Worm (Caenorhabditis elegans): ENCODE results near the gene gly-10.

gly-10 gene

ce11 chrIV:13807724-13808123 lies 28.8 kb downstream of the gly-10 start, which contains the start of gene Y45F10D.14:
Gene Y45F10D.14 (minus strand): TSS chrIV:13807824.
- TF ChIP-seq ceh-45 (GFP tag; IDR thresholded peaks at IDR 0.05): no peak
- no peak for TF ChIP-seq pha-4 (tag; optimal IDR thresholded peaks at IDR 0.05)
- no peak for TF ChIP-seq ceh-22 (tag; optimal IDR thresholded peaks at IDR 0.05)
- TF ChIP-seq che-1 (tag; optimal IDR thresholded peaks at IDR 0.05): no peak
- no peak for TF ChIP-seq lin-11 (tag; optimal IDR thresholded peaks at IDR 0.05)
- TF ChIP-seq nhr-11 (tag; optimal IDR thresholded peaks at IDR 0.05): no peak
- no peak for TF ChIP-seq rnt-1 (tag; optimal IDR thresholded peaks at IDR 0.05)
- TF ChIP-seq gmeb-2 (tag; optimal IDR thresholded peaks at IDR 0.05): no peak
- no peak for TF ChIP-seq nfya-1 (tag; optimal IDR thresholded peaks at IDR 0.05)
- TF ChIP-seq ceh-6 (GFP tag; optimal IDR thresholded peaks at IDR 0.05): no peak
- TF ChIP-seq K09A11.1 (tag; optimal IDR thresholded peaks at IDR 0.05; ENCODE audit: insufficient read depth): no peak
- no peak for TF ChIP-seq fkh-6 (tag; optimal IDR thresholded peaks at IDR 0.05)
- TF ChIP-seq pag-3 (tag; optimal IDR thresholded peaks at IDR 0.05; ENCODE audit: borderline replicate concordance): no peak
- no peak for TF ChIP-seq ama-1 (optimal IDR thresholded peaks at IDR 0.05)
- TF ChIP-seq ceh-48 (tag; optimal IDR thresholded peaks at IDR 0.05): no peak

- TF ChIP-seq fkh-6 (tag; optimal IDR thresholded peaks at IDR 0.05): no peak
- TF ChIP-seq odd-2 (tag; optimal IDR thresholded peaks at IDR 0.05): no peak
- TF ChIP-seq unc-42 (tag; optimal IDR thresholded peaks at IDR 0.05): no peak
- TF ChIP-seq zip-5 (tag; optimal IDR thresholded peaks at IDR 0.05): no peak
- no peak for TF ChIP-seq dve-1 (tag; optimal IDR thresholded peaks at IDR 0.05)
- TF ChIP-seq pqm-1 (tag; optimal IDR thresholded peaks at IDR 0.05): no peak
- TF ChIP-seq ceh-22 (tag; optimal IDR thresholded peaks at IDR 0.05): no peak
- TF ChIP-seq pha-2 (tag; optimal IDR thresholded peaks at IDR 0.05): no peak
- TF ChIP-seq unc-86 (tag; optimal IDR thresholded peaks at IDR 0.05): no peak
- no peak for TF ChIP-seq hlh-13 (GFP tag; optimal IDR thresholded peaks at IDR 0.05)
Observed at ce11 chrIV:13820862-13821261, 42.0 kb downstream of the gly-10 start, which contains the start of gene Y45F10D.15. Gene Y45F10D.15 (minus strand): TSS chrIV:13820962.

ce11 chrIV:13826363-13826762 lies 47.5 kb downstream of the gly-10 start:
- TF ChIP-seq eyg-1 (tag; optimal IDR thresholded peaks at IDR 0.05): no peak
- peak; percentile 39 for TF ChIP-seq elt-2 (tag; optimal IDR thresholded peaks at IDR 0.05)
- peak; percentile 82 for TF ChIP-seq ceh-18 (tag; optimal IDR thresholded peaks at IDR 0.05)
- peak; percentile 19 for TF ChIP-seq rnt-1 (tag; optimal IDR thresholded peaks at IDR 0.05)
- TF ChIP-seq pat-9 (tag; optimal IDR thresholded peaks at IDR 0.05): no peak
- TF ChIP-seq F13H6.1 (tag; optimal IDR thresholded peaks at IDR 0.05): no peak
- no peak for TF ChIP-seq C38D4.7 (GFP tag; optimal IDR thresholded peaks at IDR 0.05)
- no peak for TF ChIP-seq ceh-30 (tag; optimal IDR thresholded peaks at IDR 0.05)
- peak; percentile 84 for TF ChIP-seq unc-55 (GFP tag; optimal IDR thresholded peaks at IDR 0.05)
- TF ChIP-seq nfya-1 (tag; optimal IDR thresholded peaks at IDR 0.05): peak; percentile 50
- TF ChIP-seq pax-1 (tag; optimal IDR thresholded peaks at IDR 0.05): no peak
- no peak for TF ChIP-seq pros-1 (tag; optimal IDR thresholded peaks at IDR 0.05)
- TF ChIP-seq unc-86 (tag; optimal IDR thresholded peaks at IDR 0.05): no peak
- no peak for TF ChIP-seq ref-2 (tag; optimal IDR thresholded peaks at IDR 0.05)
- TF ChIP-seq hlh-30 (tag; optimal IDR thresholded peaks at IDR 0.05; ENCODE audit: insufficient read depth): no peak

- TF ChIP-seq dve-1 (tag; optimal IDR thresholded peaks at IDR 0.05): no peak
- no peak for TF ChIP-seq unc-86 (tag; optimal IDR thresholded peaks at IDR 0.05)
- TF ChIP-seq ceh-48 (tag; optimal IDR thresholded peaks at IDR 0.05): no peak
- TF ChIP-seq ceh-24 (tag; optimal IDR thresholded peaks at IDR 0.05): no peak
Observed at ce11 chrIV:13827586-13827985, 48.7 kb downstream of the gly-10 start, which contains the start of gene rga-5. Gene rga-5 (plus strand): TSS chrIV:13827886.
